Worm (Caenorhabditis elegans): ENCODE data around the gene K09F6.7.

- TF ChIP-seq pha-4 (tag; optimal IDR thresholded peaks at IDR 0.05): no peak
- TF ChIP-seq lim-6 (tag; optimal IDR thresholded peaks at IDR 0.05): no peak
- no peak for TF ChIP-seq ama-1 (optimal IDR thresholded peaks at IDR 0.05)
- no peak for TF ChIP-seq sox-4 (tag; optimal IDR thresholded peaks at IDR 0.05)
- TF ChIP-seq tbx-2 (tag; optimal IDR thresholded peaks at IDR 0.05): no peak
- no peak for TF ChIP-seq elt-2 (tag; optimal IDR thresholded peaks at IDR 0.05)
- TF ChIP-seq ceh-48 (tag; optimal IDR thresholded peaks at IDR 0.05): no peak
- TF ChIP-seq ceh-31 (tag; optimal IDR thresholded peaks at IDR 0.05): no peak
- no peak for TF ChIP-seq rnt-1 (tag; optimal IDR thresholded peaks at IDR 0.05)
Observed at ce11 chrII:2341515-2341914, 49.6 kb upstream of the K09F6.7 start, which contains the start of gene enri-1.

Data from whole organism, late embryonic.